Fruit fly (Drosophila melanogaster) whole organism, embryonic: ENCODE measurements around the gene CG15347.

Source experiments
- CG15514 ChIP-seq: fragments of 200-800 bp; sonication (Bioruptor generic); optimal IDR thresholded peaks from 3 replicates; lab custom pipeline; 2017; ENCODE audit warnings: missing biosample characterization, missing genetic modification characterization, mild to moderate bottlenecking, moderate library complexity, missing genetic modification reagents
- CoRest ChIP-seq: fragments of 200-800 bp; sonication (Bioruptor generic); optimal IDR thresholded peaks from 3 replicates; lab custom pipeline; 2018; ENCODE audit warnings: missing biosample characterization, mild to moderate bottlenecking, missing genetic modification characterization, moderate library complexity
- Sox102F ChIP-seq: fragments of 200-800 bp; sonication (Bioruptor generic); optimal IDR thresholded peaks from 2 replicates; lab custom pipeline; 2018; ENCODE audit warnings: missing biosample characterization, mild to moderate bottlenecking, missing genetic modification characterization, moderate library complexity

DNA sequence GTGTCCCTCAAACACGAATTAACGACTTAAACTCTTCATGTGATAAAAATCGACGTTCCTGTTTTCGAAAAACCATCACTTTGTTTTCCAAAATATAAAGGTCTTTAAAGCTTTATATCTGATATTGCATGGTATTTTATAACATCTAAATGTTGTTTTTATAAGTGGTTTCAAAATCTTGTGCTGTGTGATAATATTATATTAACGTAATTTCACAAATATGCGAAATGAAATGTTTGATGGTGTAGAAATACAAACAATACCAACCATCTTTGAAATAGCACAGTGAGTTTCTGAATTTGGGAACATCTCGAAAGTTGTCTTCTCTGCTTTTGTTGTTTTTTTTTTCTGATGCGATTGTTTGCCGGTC is 30.3 kb upstream of the CG15347 start:
- TF ChIP-seq CG15514 (no peak), CoRest (tag; lab: Kevin White, UChicago) (peak; percentile 27), Sox102F (GFP tag; lab: Kevin White, UChicago) (no peak)
